Fruit fly (Drosophila melanogaster) whole organism, wandering third instar larva: ENCODE measurements around the gene Oseg4.

Experiments used
- Abd-B ChIP-seq: fragments of >200 bp; optimal IDR thresholded peaks from 2 replicates; lab custom pipeline; 2017; ENCODE audit warnings: missing biosample characterization, missing genetic modification characterization
- CG32264 ChIP-seq: fragments of 200-800 bp; sonication (Bioruptor generic); optimal IDR thresholded peaks from 2 replicates; lab custom pipeline; 2016; ENCODE audit warnings: missing biosample characterization, missing genetic modification characterization
- CG9705 ChIP-seq: fragments of 200-800 bp; sonication (Bioruptor generic); optimal IDR thresholded peaks from 2 replicates; lab custom pipeline; 2018; ENCODE audit warnings: missing biosample characterization, mild to moderate bottlenecking, missing genetic modification characterization
- CrebA ChIP-seq: fragments of 200-800 bp; sonication (Bioruptor generic); optimal IDR thresholded peaks from 2 replicates; lab custom pipeline; 2016; ENCODE audit warnings: missing biosample characterization, mild to moderate bottlenecking, missing genetic modification characterization, borderline replicate concordance
- Dfd ChIP-seq: fragments of >200 bp; optimal IDR thresholded peaks from 2 replicates; lab custom pipeline; 2017; ENCODE audit warnings: missing biosample characterization, missing genetic modification characterization
- Dif ChIP-seq: fragments of 200-275, 200-300 bp; sonication (Bioruptor generic); optimal IDR thresholded peaks from 2 replicates; lab custom pipeline; 2018; ENCODE audit warnings: missing biosample characterization, missing genetic modification characterization; ENCODE audit not compliant: partially characterized antibody
- GATAd ChIP-seq: sonication (Bioruptor generic); optimal IDR thresholded peaks from 2 replicates; lab custom pipeline; 2016; ENCODE audit warnings: missing biosample characterization, missing genetic modification characterization
- HLH106 ChIP-seq: fragments of 200-800 bp; optimal IDR thresholded peaks from 3 replicates; lab custom pipeline; 2019; ENCODE audit warnings: missing biosample characterization, mild to moderate bottlenecking, missing genetic modification characterization, moderate library complexity
- Hnf4 ChIP-seq: fragments of 200-800 bp; sonication (Bioruptor generic); optimal IDR thresholded peaks from 2 replicates; lab custom pipeline; 2016; ENCODE audit warnings: missing biosample characterization, mild to moderate bottlenecking, missing genetic modification characterization
- Hr78 ChIP-seq: fragments of >200 bp; optimal IDR thresholded peaks from 2 replicates; lab custom pipeline; 2017; ENCODE audit warnings: missing biosample characterization, missing genetic modification characterization
- Hr83 ChIP-seq: fragments of 200-300 bp; sonication (Bioruptor generic); optimal IDR thresholded peaks from 2 replicates; lab custom pipeline; 2016; ENCODE audit warnings: missing biosample characterization, mild to moderate bottlenecking, missing genetic modification characterization, moderate library complexity; ENCODE audit not compliant: poor library complexity, severe bottlenecking
- Jra ChIP-seq: sonication (Bioruptor generic); optimal IDR thresholded peaks from 2 replicates; lab custom pipeline; 2016; ENCODE audit warnings: missing biosample characterization, missing genetic modification characterization
- Mio ChIP-seq: sonication (Bioruptor generic); optimal IDR thresholded peaks from 2 replicates; lab custom pipeline; 2016; ENCODE audit warnings: missing biosample characterization, missing genetic modification characterization
- Myc ChIP-seq: fragments of >200 bp; optimal IDR thresholded peaks from 2 replicates; lab custom pipeline; 2017
- N ChIP-seq: fragments of >200 bp; optimal IDR thresholded peaks from 2 replicates; lab custom pipeline; 2018; ENCODE audit warnings: missing biosample characterization, missing external identifiers, missing genetic modification characterization
- OdsH ChIP-seq: fragments of 200-800 bp; sonication (Bioruptor generic); optimal IDR thresholded peaks from 2 replicates; lab custom pipeline; 2016; ENCODE audit warnings: missing biosample characterization, mild to moderate bottlenecking, missing genetic modification characterization
- Rel ChIP-seq, 2 experiments: fragments of 200-800 bp; sonication (Bioruptor generic) in 1 of 2; optimal IDR thresholded peaks; 2 replicates in 1 of 2; 3 replicates in 1 of 2; lab custom pipeline; 2016 to 2019; ENCODE audit warnings: mild to moderate bottlenecking in 2 of 2, missing biosample characterization in 2 of 2, missing genetic modification characterization in 2 of 2, moderate library complexity in 1 of 2
- Sp1 ChIP-seq: fragments of 200-800 bp; sonication (Bioruptor generic); optimal IDR thresholded peaks from 3 replicates; lab custom pipeline; 2019; ENCODE audit warnings: missing biosample characterization, mild to moderate bottlenecking, missing genetic modification characterization, moderate library complexity
- Vsx2 ChIP-seq: fragments of 200-300, 225-300 bp; sonication (Bioruptor generic); optimal IDR thresholded peaks from 2 replicates; lab custom pipeline; 2018; ENCODE audit warnings: missing biosample characterization, missing genetic modification characterization; ENCODE audit not compliant: partially characterized antibody
- br ChIP-seq: fragments of 200-800 bp; sonication (Bioruptor generic); optimal IDR thresholded peaks from 2 replicates; lab custom pipeline; 2016; ENCODE audit warnings: missing biosample characterization, missing genetic modification characterization
- brk ChIP-seq: fragments of 200-800 bp; sonication (Bioruptor generic); optimal IDR thresholded peaks from 2 replicates; lab custom pipeline; 2016; ENCODE audit warnings: missing biosample characterization, mild to moderate bottlenecking, missing genetic modification characterization
- dl ChIP-seq, 2 experiments: fragments of 175-275, 200-275 bp in 1 of 2; fragments of 200-275 bp in 1 of 2; sonication (Bioruptor generic); optimal IDR thresholded peaks; lab custom pipeline; 2018; ENCODE audit warnings: mild to moderate bottlenecking in 2 of 2, missing biosample characterization in 2 of 2, missing genetic modification characterization in 2 of 2, moderate library complexity in 2 of 2; ENCODE audit not compliant: partially characterized antibody in 2 of 2, insufficient read depth in 1 of 2
- dmrt93B ChIP-seq: fragments of 200-800 bp; sonication (Bioruptor generic); optimal IDR thresholded peaks from 2 replicates; lab custom pipeline; 2018; ENCODE audit warnings: missing biosample characterization, mild to moderate bottlenecking, missing genetic modification characterization
- dsf ChIP-seq: sonication (Bioruptor generic); optimal IDR thresholded peaks from 2 replicates; lab custom pipeline; 2016; ENCODE audit warnings: missing biosample characterization, missing genetic modification characterization, borderline replicate concordance
- ey ChIP-seq: fragments of 200-800 bp; sonication (Bioruptor generic); optimal IDR thresholded peaks from 2 replicates; lab custom pipeline; 2016; ENCODE audit warnings: missing biosample characterization, missing genetic modification characterization
- foxo ChIP-seq, 2 experiments: fragments of 200-800 bp; sonication (Bioruptor generic); optimal IDR thresholded peaks; 2 replicates in 1 of 2; 3 replicates in 1 of 2; lab custom pipeline; 2016 to 2017; ENCODE audit warnings: missing biosample characterization in 2 of 2, missing genetic modification characterization in 2 of 2
- fru ChIP-seq: fragments of 200-800 bp; sonication (Bioruptor generic); optimal IDR thresholded peaks from 3 replicates; lab custom pipeline; 2016; ENCODE audit warnings: missing biosample characterization, mild to moderate bottlenecking, missing genetic modification characterization
- h ChIP-seq: fragments of 200-800 bp; sonication (Bioruptor generic); optimal IDR thresholded peaks from 3 replicates; lab custom pipeline; 2016; ENCODE audit warnings: missing biosample characterization, mild to moderate bottlenecking, missing genetic modification characterization
- jim ChIP-seq: fragments of 175-275, 200-325 bp; sonication (Bioruptor generic); optimal IDR thresholded peaks from 2 replicates; lab custom pipeline; 2016; ENCODE audit warnings: missing biosample characterization, mild to moderate bottlenecking, missing genetic modification characterization
- lola ChIP-seq: fragments of >200 bp; optimal IDR thresholded peaks from 2 replicates; lab custom pipeline; 2017; ENCODE audit warnings: missing biosample characterization, missing genetic modification characterization
- pan ChIP-seq: fragments of >200 bp; optimal IDR thresholded peaks from 2 replicates; lab custom pipeline; 2017
- psq ChIP-seq: fragments of 200-800 bp; sonication (Bioruptor generic); optimal IDR thresholded peaks from 3 replicates; lab custom pipeline; 2017; ENCODE audit warnings: missing biosample characterization, mild to moderate bottlenecking, missing genetic modification characterization, moderate library complexity
- rgr ChIP-seq: fragments of 200-800 bp; sonication (Bioruptor generic); optimal IDR thresholded peaks from 3 replicates; lab custom pipeline; 2016; ENCODE audit warnings: missing biosample characterization, mild to moderate bottlenecking, missing genetic modification characterization
- sage ChIP-seq: fragments of 200-800 bp; sonication (Bioruptor generic); optimal IDR thresholded peaks from 2 replicates; lab custom pipeline; 2016; ENCODE audit warnings: missing biosample characterization, mild to moderate bottlenecking, missing genetic modification characterization
- sv ChIP-seq: fragments of 200-800 bp; sonication (Bioruptor generic); optimal IDR thresholded peaks from 3 replicates; lab custom pipeline; 2016; ENCODE audit warnings: missing biosample characterization, missing genetic modification characterization
- tai ChIP-seq: sonication (Bioruptor generic); optimal IDR thresholded peaks from 2 replicates; lab custom pipeline; 2016; ENCODE audit warnings: missing biosample characterization, missing genetic modification characterization
- usp ChIP-seq: fragments of >200 bp; optimal IDR thresholded peaks from 2 replicates; lab custom pipeline; 2017; ENCODE audit warnings: missing biosample characterization, missing genetic modification characterization
- woc ChIP-seq: sonication (Bioruptor generic); optimal IDR thresholded peaks from 2 replicates; lab custom pipeline; 2016; ENCODE audit warnings: missing biosample characterization, mild to moderate bottlenecking, missing genetic modification characterization

The Oseg4 gene

DNA sequence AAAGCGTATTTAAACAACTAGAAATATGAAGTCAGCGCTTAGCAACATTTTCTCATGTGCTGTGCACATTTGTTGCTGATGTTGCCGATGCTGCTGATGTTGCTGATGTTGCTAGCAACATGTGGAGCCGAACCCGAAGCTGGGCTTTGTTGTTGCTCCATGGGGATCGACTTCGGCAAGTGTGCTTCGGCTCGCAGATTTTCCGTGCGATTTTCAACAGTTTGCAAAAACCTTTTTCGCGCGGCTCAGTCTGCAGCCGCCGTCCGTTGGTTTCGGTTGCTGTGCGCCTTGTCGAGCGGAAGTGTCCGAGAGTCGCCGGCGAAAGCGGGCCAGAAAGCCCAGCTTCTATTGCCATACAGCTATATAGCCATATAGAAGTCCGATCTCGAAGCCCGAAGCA is 47.0 kb downstream of the Oseg4 start:
- TF ChIP-seq Rel (GFP tag; optimal IDR thresholded peaks at IDR 0.05; lab: Kevin White, UChicago) (no peak), Rel (tag; optimal IDR thresholded peaks at IDR 0.05; lab: Kevin White, UChicago) (no peak), sage (GFP tag; lab: Kevin White, UChicago) (no peak), Hr78 (no peak)
- TF ChIP-seq, all 38 proteins: peak for 0

DNA sequence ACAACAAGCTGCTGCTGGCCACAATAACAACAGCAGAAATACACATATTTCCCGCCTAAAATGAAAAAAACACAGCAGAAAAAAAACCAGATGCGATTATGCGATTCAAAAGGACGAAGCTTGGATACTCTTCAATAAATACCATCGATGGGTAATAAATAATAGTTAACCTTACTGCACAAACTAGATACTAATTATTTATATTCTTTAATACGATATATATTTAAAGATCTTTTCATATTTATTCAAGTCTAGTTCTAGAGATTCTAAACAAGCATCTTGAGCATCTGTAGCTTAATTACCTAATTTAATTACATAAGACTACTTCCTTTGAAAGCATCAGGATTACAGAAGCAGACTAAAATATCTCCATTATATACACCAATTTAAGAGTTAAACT is 47.4 kb downstream of the Oseg4 start:
- no peak for TF ChIP-seq Jra (GFP tag; lab: Kevin White, UChicago)
- no peak for TF ChIP-seq Hr83

DNA sequence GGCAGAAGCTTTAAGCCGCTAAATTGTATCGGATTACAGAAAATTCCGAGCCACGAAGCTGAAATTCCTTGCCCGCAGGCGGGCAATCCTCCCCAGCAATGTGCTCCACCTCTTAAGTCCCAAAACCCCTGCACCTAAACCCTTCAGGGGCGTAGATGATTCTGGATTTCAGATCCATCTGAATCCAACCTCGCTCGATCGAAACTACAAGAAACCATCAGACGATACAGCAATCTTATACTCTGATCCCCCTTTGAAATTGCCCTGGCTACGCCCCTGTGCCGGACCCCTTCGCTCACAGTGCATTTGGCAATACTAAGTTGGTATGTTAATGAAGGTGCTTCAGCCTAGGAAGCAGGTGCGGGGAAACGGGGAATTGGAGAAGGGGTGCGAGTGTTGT is 52.5 kb downstream of the Oseg4 start:
- TF ChIP-seq fru (GFP tag; lab: Kevin White, UChicago) (peak; percentile 73), Rel (GFP tag; optimal IDR thresholded peaks at IDR 0.05; lab: Kevin White, UChicago) (no peak), Rel (tag; optimal IDR thresholded peaks at IDR 0.05; lab: Kevin White, UChicago) (no peak), ey (GFP tag; lab: Kevin White, UChicago) (peak; percentile 65), brk (peak; percentile 5), dl (GFP tag; optimal IDR thresholded peaks at IDR 0.05; lab: Kevin White, UChicago; ENCODE audit: insufficient read depth in 1 of 2, partially characterized antibody in 2 of 2) (no peak), GATAd (no peak), Sp1 (GFP tag; lab: Kevin White, UChicago) (peak; percentile 65), lola (GFP tag; lab: Kevin White, UChicago) (no peak), Abd-B (GFP tag; lab: Kevin White, UChicago) (no peak), CG32264 (peak; percentile 77), Hr83 (no peak), sv (GFP tag; lab: Kevin White, UChicago) (no peak), HLH106 (tag; lab: Kevin White, UChicago) (peak; percentile 76), Hr78 (no peak), usp (GFP tag; lab: Kevin White, UChicago) (no peak), woc (GFP tag; lab: Kevin White, UChicago) (peak; percentile 55), Hnf4 (GFP tag; lab: Kevin White, UChicago) (peak; percentile 49), foxo (GFP tag; optimal IDR thresholded peaks at IDR 0.05; lab: Kevin White, UChicago) (peak in 1 of 2 experiments; percentile 76), CrebA (GFP tag; lab: Kevin White, UChicago) (no peak), jim (GFP tag; lab: Kevin White, UChicago) (no peak), dmrt93B (GFP tag; lab: Kevin White, UChicago) (peak; percentile 49), Dfd (GFP tag; lab: Kevin White, UChicago) (no peak), Mio (GFP tag; lab: Kevin White, UChicago) (no peak), tai (GFP tag; lab: Kevin White, UChicago) (no peak), rgr (peak; percentile 58), OdsH (peak; percentile 55), Dif (GFP tag; lab: Kevin White, UChicago) (no peak), h (GFP tag; lab: Kevin White, UChicago) (peak; percentile 42), Myc (lab: Kevin White, UChicago) (no peak), dsf (GFP tag; lab: Kevin White, UChicago) (no peak), psq (GFP tag; lab: Kevin White, UChicago) (peak; percentile 50), N (no peak), pan (no peak), br (GFP tag; lab: Kevin White, UChicago) (peak; percentile 58), CG9705 (GFP tag; lab: Kevin White, UChicago) (peak; percentile 47), sage (GFP tag; lab: Kevin White, UChicago) (peak; percentile 1), Vsx2 (GFP tag; lab: Kevin White, UChicago) (no peak), Jra (GFP tag; lab: Kevin White, UChicago) (no peak)
